Fruit fly (Drosophila melanogaster) whole organism, prepupa: ENCODE measurements around the gene CG5160.

ENCODE experiments used
- Blimp-1 ChIP-seq: fragments of 200-800 bp; sonication (Bioruptor generic); optimal IDR thresholded peaks from 3 replicates; lab custom pipeline; 2017; ENCODE audit warnings: missing biosample characterization, missing genetic modification characterization, mild to moderate bottlenecking, moderate library complexity, missing genetic modification reagents
- CG10631 ChIP-seq: fragments of 200-800 bp; sonication (Bioruptor generic); optimal IDR thresholded peaks from 2 replicates; lab custom pipeline; 2016; ENCODE audit warnings: missing biosample characterization, missing genetic modification characterization
- CG10669 ChIP-seq: fragments of 200-800 bp; sonication (Bioruptor generic); optimal IDR thresholded peaks from 3 replicates; lab custom pipeline; 2018; ENCODE audit warnings: missing biosample characterization, mild to moderate bottlenecking, missing genetic modification characterization, moderate library complexity
- CG11294 ChIP-seq: fragments of 200-800 bp; sonication (Bioruptor generic); IDR thresholded peaks from 2 replicates; pipeline ENCODE4 v1.3.6; 2022; ENCODE audit warnings: missing biosample characterization, missing genetic modification characterization
- CG11762 ChIP-seq: fragments of 200-800 bp; sonication (Bioruptor generic); optimal IDR thresholded peaks from 3 replicates; lab custom pipeline; 2016; ENCODE audit warnings: missing biosample characterization, missing genetic modification characterization; ENCODE audit not compliant: insufficient read depth
- CG11902 ChIP-seq: fragments of 200-800 bp; sonication (Bioruptor generic); optimal IDR thresholded peaks from 3 replicates; lab custom pipeline; 2016; ENCODE audit warnings: missing biosample characterization, missing genetic modification characterization
- CG15336 ChIP-seq: fragments of 200-800 bp; sonication (Bioruptor generic); IDR thresholded peaks from 2 replicates; pipeline ENCODE4 v1.3.6; 2022; ENCODE audit warnings: missing biosample characterization, missing genetic modification characterization
- CG1621 ChIP-seq: fragments of 200-800 bp; sonication (Bioruptor generic); optimal IDR thresholded peaks from 3 replicates; lab custom pipeline; 2018; ENCODE audit warnings: missing biosample characterization, mild to moderate bottlenecking, missing genetic modification characterization
- CG16779 ChIP-seq: fragments of 200-800 bp; sonication (Bioruptor generic); optimal IDR thresholded peaks from 3 replicates; lab custom pipeline; 2017; ENCODE audit warnings: missing biosample characterization, mild to moderate bottlenecking, missing genetic modification characterization
- CG3032 ChIP-seq: fragments of 200-800 bp; optimal IDR thresholded peaks from 2 replicates; lab custom pipeline; 2019; ENCODE audit warnings: missing biosample characterization, mild to moderate bottlenecking, missing genetic modification characterization, moderate library complexity
- CG31627 ChIP-seq: fragments of 200-800 bp; sonication (Bioruptor generic); optimal IDR thresholded peaks from 3 replicates; lab custom pipeline; 2016; ENCODE audit warnings: missing biosample characterization, missing genetic modification characterization
- CG32006 ChIP-seq: fragments of 200-800 bp; sonication (Bioruptor generic); optimal IDR thresholded peaks from 3 replicates; lab custom pipeline; 2017; ENCODE audit warnings: missing biosample characterization, mild to moderate bottlenecking, missing genetic modification characterization
- CG34406 ChIP-seq: fragments of 200-800 bp; sonication (Bioruptor generic); optimal IDR thresholded peaks from 3 replicates; lab custom pipeline; 2016; ENCODE audit warnings: missing biosample characterization, missing genetic modification characterization
- CG3919 ChIP-seq: fragments of 200-800 bp; sonication (Bioruptor generic); optimal IDR thresholded peaks from 3 replicates; lab custom pipeline; 2016; ENCODE audit warnings: missing biosample characterization, missing genetic modification characterization
- CG4318 ChIP-seq: fragments of 200-800 bp; sonication (Bioruptor generic); optimal IDR thresholded peaks from 3 replicates; lab custom pipeline; 2017; ENCODE audit warnings: missing biosample characterization, mild to moderate bottlenecking, missing genetic modification characterization
- CG6276 ChIP-seq: fragments of 200-800 bp; sonication (Bioruptor generic); optimal IDR thresholded peaks from 2 replicates; lab custom pipeline; 2017; ENCODE audit warnings: missing biosample characterization, mild to moderate bottlenecking, missing genetic modification characterization
- CG6808 ChIP-seq: fragments of 200-800 bp; sonication (Bioruptor generic); optimal IDR thresholded peaks from 3 replicates; lab custom pipeline; 2017; ENCODE audit warnings: missing biosample characterization, missing genetic modification characterization, mild to moderate bottlenecking, moderate library complexity, missing genetic modification reagents
- CG6854 ChIP-seq: fragments of 200-800 bp; sonication (Bioruptor generic); optimal IDR thresholded peaks from 2 replicates; lab custom pipeline; 2017; ENCODE audit warnings: missing biosample characterization, mild to moderate bottlenecking, missing genetic modification characterization
- CG7368 ChIP-seq: fragments of 200-800 bp; sonication (Bioruptor generic); optimal IDR thresholded peaks from 3 replicates; lab custom pipeline; 2016; ENCODE audit warnings: missing biosample characterization, missing genetic modification characterization
- CG8119 ChIP-seq: fragments of 200-800 bp; sonication (Bioruptor generic); IDR thresholded peaks from 3 replicates; pipeline ENCODE4 v1.3.6; 2022; ENCODE audit warnings: missing biosample characterization, missing genetic modification characterization
- CG8632 ChIP-seq: fragments of 200-800 bp; sonication (Bioruptor generic); optimal IDR thresholded peaks from 3 replicates; lab custom pipeline; 2016; ENCODE audit warnings: missing biosample characterization, missing genetic modification characterization
- CG9139 ChIP-seq: fragments of 200-800 bp; sonication (Bioruptor generic); optimal IDR thresholded peaks from 3 replicates; lab custom pipeline; 2017; ENCODE audit warnings: missing biosample characterization, mild to moderate bottlenecking, missing genetic modification characterization
- Eip78C ChIP-seq: fragments of 200-800 bp; sonication (Bioruptor generic); peaks from one replicate; lab custom pipeline; 2016; ENCODE audit warnings: missing biosample characterization, missing genetic modification characterization
- Eip93F ChIP-seq: fragments of 200-800 bp; sonication (Bioruptor generic); optimal IDR thresholded peaks from 2 replicates; lab custom pipeline; 2016; ENCODE audit warnings: missing biosample characterization, mild to moderate bottlenecking, missing genetic modification characterization
- Ets21C ChIP-seq: fragments of 200-800 bp; sonication (Bioruptor generic); optimal IDR thresholded peaks from 3 replicates; lab custom pipeline; 2016; ENCODE audit warnings: missing biosample characterization, missing genetic modification characterization
- Ets96B ChIP-seq: fragments of 200-800 bp; optimal IDR thresholded peaks from 2 replicates; lab custom pipeline; 2019; ENCODE audit warnings: missing biosample characterization, mild to moderate bottlenecking, missing genetic modification characterization, moderate library complexity
- Gug ChIP-seq: fragments of 200-800 bp; sonication (Bioruptor generic); IDR thresholded peaks from 2 replicates; pipeline ENCODE4 v1.3.6; 2022; ENCODE audit warnings: missing biosample characterization, missing genetic modification characterization
- Hr38 ChIP-seq: sonication (Bioruptor generic); optimal IDR thresholded peaks from 2 replicates; lab custom pipeline; 2016; ENCODE audit warnings: missing biosample characterization, missing genetic modification characterization
- Hr39 ChIP-seq: fragments of 200-800 bp; sonication (Bioruptor generic); optimal IDR thresholded peaks from 2 replicates; lab custom pipeline; 2016; ENCODE audit warnings: missing biosample characterization, missing genetic modification characterization
- Hr4 ChIP-seq: fragments of 200-800 bp; sonication (Bioruptor generic); optimal IDR thresholded peaks from 3 replicates; lab custom pipeline; 2016; ENCODE audit warnings: missing biosample characterization, missing genetic modification characterization
- Lpt ChIP-seq: fragments of 200-800 bp; sonication (Bioruptor generic); optimal IDR thresholded peaks from 3 replicates; lab custom pipeline; 2016; ENCODE audit warnings: missing biosample characterization, missing genetic modification characterization
- Met ChIP-seq: fragments of 200-800 bp; sonication (Bioruptor generic); optimal IDR thresholded peaks from 3 replicates; lab custom pipeline; 2016; ENCODE audit warnings: missing biosample characterization, missing genetic modification characterization
- OdsH ChIP-seq: fragments of 200-800 bp; sonication (Bioruptor generic); optimal IDR thresholded peaks from 3 replicates; lab custom pipeline; 2016; ENCODE audit warnings: missing biosample characterization, missing genetic modification characterization
- Smox ChIP-seq: fragments of 200-800 bp; sonication (Bioruptor generic); optimal IDR thresholded peaks from 3 replicates; lab custom pipeline; 2016; ENCODE audit warnings: missing biosample characterization, missing genetic modification characterization
- Sox102F ChIP-seq: fragments of 200-800 bp; sonication (Bioruptor generic); optimal IDR thresholded peaks from 2 replicates; lab custom pipeline; 2016; ENCODE audit warnings: missing biosample characterization, mild to moderate bottlenecking, missing genetic modification characterization
- achi ChIP-seq: fragments of 200-800 bp; sonication (Bioruptor generic); optimal IDR thresholded peaks from 3 replicates; lab custom pipeline; 2016; ENCODE audit warnings: missing biosample characterization, missing genetic modification characterization
- acj6 ChIP-seq: fragments of 200-800 bp; sonication (Bioruptor generic); optimal IDR thresholded peaks from 3 replicates; lab custom pipeline; 2016; ENCODE audit warnings: missing biosample characterization, missing genetic modification characterization
- cyc ChIP-seq: fragments of 200-800 bp; sonication (Bioruptor generic); optimal IDR thresholded peaks from 3 replicates; lab custom pipeline; 2016; ENCODE audit warnings: missing biosample characterization, missing genetic modification characterization
- dac ChIP-seq: fragments of 200-800 bp; sonication (Bioruptor generic); optimal IDR thresholded peaks from 2 replicates; lab custom pipeline; 2017; ENCODE audit warnings: missing biosample characterization, mild to moderate bottlenecking, missing genetic modification characterization
- eg ChIP-seq: fragments of 200-800 bp; sonication (Bioruptor generic); IDR thresholded peaks from 3 replicates; pipeline ENCODE4 v1.3.6; 2022; ENCODE audit warnings: missing biosample characterization, missing genetic modification characterization
- esn ChIP-seq: fragments of 200-800 bp; sonication (Bioruptor generic); optimal IDR thresholded peaks from 2 replicates; lab custom pipeline; 2016; ENCODE audit warnings: missing biosample characterization, mild to moderate bottlenecking, missing genetic modification characterization, moderate library complexity
- fd59A ChIP-seq: fragments of 200-800 bp; sonication (Bioruptor generic); optimal IDR thresholded peaks from 2 replicates; lab custom pipeline; 2017; ENCODE audit warnings: missing biosample characterization, mild to moderate bottlenecking, missing genetic modification characterization, missing genetic modification reagents
- fd85E ChIP-seq: fragments of 200-800 bp; sonication (Bioruptor generic); optimal IDR thresholded peaks from 3 replicates; lab custom pipeline; 2016; ENCODE audit warnings: missing biosample characterization, missing genetic modification characterization
- fkh ChIP-seq: fragments of 200-800 bp; sonication (Bioruptor generic); optimal IDR thresholded peaks from 3 replicates; lab custom pipeline; 2017; ENCODE audit warnings: missing biosample characterization, mild to moderate bottlenecking, missing genetic modification characterization, moderate library complexity
- lz ChIP-seq: fragments of 200-800 bp; sonication (Bioruptor generic); optimal IDR thresholded peaks from 3 replicates; lab custom pipeline; 2016; ENCODE audit warnings: missing biosample characterization, missing genetic modification characterization
- net ChIP-seq: fragments of 200-800 bp; sonication (Bioruptor generic); optimal IDR thresholded peaks from 3 replicates; lab custom pipeline; 2016; ENCODE audit warnings: missing biosample characterization, missing genetic modification characterization
- pdm3 ChIP-seq: fragments of 200-800 bp; sonication (Bioruptor generic); optimal IDR thresholded peaks from 3 replicates; lab custom pipeline; 2016; ENCODE audit warnings: missing biosample characterization, missing genetic modification characterization
- ss ChIP-seq, 2 experiments: fragments of 200-800 bp; sonication (Bioruptor generic); optimal IDR thresholded peaks; 2 replicates in 1 of 2; 3 replicates in 1 of 2; lab custom pipeline; 2017 to 2018; ENCODE audit warnings: mild to moderate bottlenecking in 2 of 2, missing biosample characterization in 2 of 2, missing genetic modification characterization in 2 of 2, moderate library complexity in 1 of 2
- svp ChIP-seq: fragments of 200-800 bp; sonication (Bioruptor generic); peaks from one replicate; lab custom pipeline; 2016; ENCODE audit warnings: missing biosample characterization, missing genetic modification characterization
- topi ChIP-seq: fragments of 200-800 bp; sonication (Bioruptor generic); optimal IDR thresholded peaks from 3 replicates; lab custom pipeline; 2016; ENCODE audit warnings: missing biosample characterization, missing genetic modification characterization
- vri ChIP-seq: fragments of 200-800 bp; sonication (Bioruptor generic); optimal IDR thresholded peaks from 3 replicates; lab custom pipeline; 2016; ENCODE audit warnings: missing biosample characterization, mild to moderate bottlenecking, missing genetic modification characterization

The CG5160 gene

DNA sequence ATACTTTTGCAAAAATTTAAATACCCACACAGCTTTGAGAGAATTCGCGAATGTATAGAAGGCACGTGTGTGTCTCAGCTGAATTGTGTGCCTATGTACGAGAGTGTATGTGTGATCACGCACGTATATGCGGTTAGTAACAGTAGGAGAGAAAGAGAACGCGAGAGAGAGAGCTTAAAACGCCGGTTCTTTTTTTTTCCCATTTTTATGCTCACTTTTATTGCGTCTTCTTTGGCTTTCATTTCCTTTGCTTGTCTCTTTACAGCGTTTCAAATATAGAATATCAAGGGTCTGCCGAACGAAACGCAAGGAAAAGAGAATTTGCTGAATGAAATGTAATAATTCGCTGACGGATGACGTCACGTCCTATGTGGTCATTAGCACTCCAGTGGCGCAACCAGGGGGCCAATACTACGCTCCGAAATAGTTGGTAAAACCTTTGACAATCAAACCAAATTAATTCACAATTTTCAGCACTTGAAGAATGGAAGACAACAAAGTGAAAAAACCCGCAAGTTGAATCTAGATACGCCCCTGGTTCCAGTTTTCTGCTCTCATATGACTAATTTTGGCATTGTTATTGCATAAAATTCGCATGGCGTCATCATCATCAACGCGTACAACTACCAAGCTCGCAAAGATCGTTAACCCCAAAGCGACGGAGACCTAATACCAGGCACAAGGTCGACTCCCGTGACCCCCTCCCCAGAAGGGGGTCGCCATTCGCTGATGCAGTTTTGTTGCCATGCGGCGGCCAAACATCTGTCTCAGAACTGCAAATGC is 26.5 kb upstream of the CG5160 start:
- TF ChIP-seq ss (GFP tag; optimal IDR thresholded peaks at IDR 0.05; lab: Kevin White, UChicago) = peak; percentile 7 to 21
- TF ChIP-seq Eip93F (GFP tag; lab: Kevin White, UChicago) = peak; percentile 8
- TF ChIP-seq Eip78C (GFP tag; lab: Kevin White, UChicago) = peak; percentile 92
- TF ChIP-seq vri (GFP tag; lab: Kevin White, UChicago) = peak; percentile 97
- peak; percentile 54 for TF ChIP-seq CG6276 (GFP tag; lab: Kevin White, UChicago)
- peak; percentile 94 for TF ChIP-seq esn (GFP tag; lab: Kevin White, UChicago)
- peak; percentile 76 for TF ChIP-seq CG11902 (GFP tag; lab: Kevin White, UChicago)
- TF ChIP-seq achi (GFP tag; lab: Kevin White, UChicago) = peak; percentile 80
- TF ChIP-seq CG9139 (GFP tag; lab: Kevin White, UChicago) = no peak
- TF ChIP-seq Gug (GFP tag; lab: Robert Waterston, UW) = peak; percentile 73
- peak; percentile 69 for TF ChIP-seq CG8119 (GFP tag; lab: Robert Waterston, UW)
- TF ChIP-seq CG6808 (GFP tag; lab: Kevin White, UChicago) = peak; percentile 13
- peak; percentile 94 for TF ChIP-seq Hr39 (GFP tag; lab: Kevin White, UChicago)
- TF ChIP-seq Ets96B (tag; lab: Kevin White, UChicago) = peak; percentile 56
- peak; percentile 56 for TF ChIP-seq CG3032 (tag; lab: Kevin White, UChicago)
- peak; percentile 66 for TF ChIP-seq CG32006 (GFP tag; lab: Kevin White, UChicago)
- peak; percentile 69 for TF ChIP-seq CG10631 (GFP tag; lab: Kevin White, UChicago)
- peak; percentile 68 for TF ChIP-seq Hr4
- peak; percentile 62 for TF ChIP-seq CG8632 (GFP tag; lab: Kevin White, UChicago)
- TF ChIP-seq Smox (GFP tag; lab: Kevin White, UChicago) = peak; percentile 87
- peak; percentile 90 for TF ChIP-seq Sox102F (GFP tag; lab: Kevin White, UChicago)
- TF ChIP-seq cyc (GFP tag; lab: Kevin White, UChicago) = peak; percentile 91
- peak; percentile 46 for TF ChIP-seq CG1621 (tag; lab: Kevin White, UChicago)
- TF ChIP-seq Blimp-1 (GFP tag; lab: Kevin White, UChicago) = peak; percentile 45
- TF ChIP-seq CG16779 = peak; percentile 33
- TF ChIP-seq net (GFP tag; lab: Kevin White, UChicago) = peak; percentile 77
- TF ChIP-seq CG3919 (GFP tag; lab: Kevin White, UChicago) = peak; percentile 85
- TF ChIP-seq dac (GFP tag; lab: Kevin White, UChicago) = peak; percentile 37
- TF ChIP-seq topi (GFP tag; lab: Kevin White, UChicago) = peak; percentile 92
- TF ChIP-seq Met = peak; percentile 91
- peak; percentile 78 for TF ChIP-seq CG15336 (GFP tag; lab: Robert Waterston, UW)
- peak; percentile 13 for TF ChIP-seq CG4318 (GFP tag; lab: Kevin White, UChicago)
- no peak for TF ChIP-seq fkh (GFP tag; lab: Kevin White, UChicago)
- peak; percentile 29 for TF ChIP-seq CG11762 (GFP tag; lab: Kevin White, UChicago)
- peak; percentile 84 for TF ChIP-seq pdm3 (GFP tag; lab: Kevin White, UChicago)
- peak; percentile 93 for TF ChIP-seq eg (GFP tag; lab: Robert Waterston, UW)
- peak; percentile 27 for TF ChIP-seq Lpt (GFP tag; lab: Kevin White, UChicago)
- peak; percentile 93 for TF ChIP-seq CG31627
- TF ChIP-seq CG10669 (GFP tag; lab: Kevin White, UChicago) = peak; percentile 66
- peak; percentile 83 for TF ChIP-seq acj6
- peak; percentile 70; the same call in 1 of the 2 replicates for TF ChIP-seq CG11294 (GFP tag; lab: Robert Waterston, UW)
- peak; percentile 86 for TF ChIP-seq CG7368 (GFP tag; lab: Kevin White, UChicago)
- TF ChIP-seq Ets21C (GFP tag; lab: Kevin White, UChicago) = peak; percentile 87
- TF ChIP-seq lz = peak; percentile 93
- no peak for TF ChIP-seq CG6854 (GFP tag; lab: Kevin White, UChicago)
- peak; percentile 77 for TF ChIP-seq CG34406 (GFP tag; lab: Kevin White, UChicago)
- peak; percentile 79 for TF ChIP-seq OdsH
- TF ChIP-seq fd59A = peak; percentile 44
- peak; percentile 96 for TF ChIP-seq svp (GFP tag; lab: Kevin White, UChicago)
- TF ChIP-seq fd85E (GFP tag; lab: Kevin White, UChicago) = no peak
- TF ChIP-seq Hr38 (GFP tag; lab: Kevin White, UChicago) = no peak
